Worm (Caenorhabditis elegans): ENCODE results near the gene rpl-2.
"Not testable (repeated sequence)": the region's sequence is repeated elsewhere in the genome, so short reads cannot be mapped to it uniquely, and the experiment has no call there.

- not testable (repeated sequence) for TF ChIP-seq ama-1 (optimal IDR thresholded peaks at IDR 0.05); ama-1 (GFP tag; optimal IDR thresholded peaks at IDR 0.05); F57A8.1 (GFP tag; optimal IDR thresholded peaks at IDR 0.05); snpc-4 (GFP tag; optimal IDR thresholded peaks at IDR 0.05); snpc-4 (tag; optimal IDR thresholded peaks at IDR 0.05); gei-17 (GFP tag; optimal IDR thresholded peaks at IDR 0.05); die-1 (tag; optimal IDR thresholded peaks at IDR 0.05); B0019.2 (GFP tag; conservative IDR thresholded peaks at IDR 0.05); unc-62 (GFP tag; optimal IDR thresholded peaks at IDR 0.05); T07F8.4 (tag; optimal IDR thresholded peaks at IDR 0.05)
Measured at ce11 chrV:20480227-20480626, 738 bp downstream of the rpl-2 start.
